Fruit fly (Drosophila melanogaster) whole organism, adult: ENCODE measurements around the gene CG32191.

Source experiments
- CG11617 ChIP-seq: fragments of 200-800 bp; sonication (Bioruptor generic); optimal IDR thresholded peaks from 2 replicates; lab custom pipeline; 2017; ENCODE audit warnings: mild to moderate bottlenecking, missing biosample characterization, missing genetic modification reagents, missing genetic modification characterization
- CG12768 ChIP-seq: fragments of 200-800 bp; sonication (Bioruptor generic); optimal IDR thresholded peaks from 2 replicates; lab custom pipeline; 2017; ENCODE audit warnings: missing biosample characterization, missing genetic modification characterization, mild to moderate bottlenecking, moderate library complexity, missing genetic modification reagents
- CG14711 ChIP-seq: fragments of 200-800 bp; sonication (Bioruptor generic); optimal IDR thresholded peaks from 2 replicates; lab custom pipeline; 2018; ENCODE audit warnings: missing biosample characterization, mild to moderate bottlenecking, missing genetic modification characterization, moderate library complexity
- CG1620 ChIP-seq: fragments of 200-800 bp; sonication (Bioruptor generic); optimal IDR thresholded peaks from 2 replicates; lab custom pipeline; 2016; ENCODE audit warnings: missing biosample characterization, missing genetic modification characterization
- CG33017 ChIP-seq: fragments of 200-800 bp; sonication (Bioruptor generic); optimal IDR thresholded peaks from 2 replicates; lab custom pipeline; 2018; ENCODE audit warnings: missing biosample characterization, mild to moderate bottlenecking, missing genetic modification characterization, moderate library complexity
- CG5204 ChIP-seq: fragments of 200-800 bp; sonication (Bioruptor generic); optimal IDR thresholded peaks from 2 replicates; lab custom pipeline; 2016; ENCODE audit warnings: missing biosample characterization, missing genetic modification characterization
- CG7045 ChIP-seq: fragments of 200-800 bp; sonication (Bioruptor generic); optimal IDR thresholded peaks from 2 replicates; lab custom pipeline; 2017; ENCODE audit warnings: missing biosample characterization, mild to moderate bottlenecking, missing genetic modification characterization
- CG7101 ChIP-seq: fragments of 200-800 bp; sonication (Bioruptor generic); optimal IDR thresholded peaks from 2 replicates; lab custom pipeline; 2018; ENCODE audit warnings: missing biosample characterization, mild to moderate bottlenecking, missing genetic modification characterization, moderate library complexity
- Clk ChIP-seq: fragments of 200-800 bp; sonication (Bioruptor generic); optimal IDR thresholded peaks from 2 replicates; lab custom pipeline; 2017; ENCODE audit warnings: missing biosample characterization, missing genetic modification characterization
- Crg-1 ChIP-seq: fragments of 200-800 bp; sonication (Bioruptor generic); optimal IDR thresholded peaks from 2 replicates; lab custom pipeline; 2016; ENCODE audit warnings: missing biosample characterization, missing genetic modification characterization
- Hr96 ChIP-seq: fragments of 200-800 bp; sonication (Bioruptor generic); optimal IDR thresholded peaks from 2 replicates; lab custom pipeline; 2016; ENCODE audit warnings: missing biosample characterization, missing genetic modification characterization
- Mnt ChIP-seq: fragments of 200-800 bp; sonication (Bioruptor generic); optimal IDR thresholded peaks from 2 replicates; lab custom pipeline; 2016; ENCODE audit warnings: missing biosample characterization, mild to moderate bottlenecking, missing genetic modification characterization
- bab1 ChIP-seq: fragments of 200-800 bp; sonication (Bioruptor generic); optimal IDR thresholded peaks from 3 replicates; lab custom pipeline; 2019; ENCODE audit warnings: missing biosample characterization, mild to moderate bottlenecking, missing genetic modification characterization, moderate library complexity
- cic ChIP-seq: fragments of 200-800 bp; sonication (Bioruptor generic); optimal IDR thresholded peaks from 2 replicates; lab custom pipeline; 2017; ENCODE audit warnings: missing biosample characterization, mild to moderate bottlenecking, missing genetic modification characterization, moderate library complexity
- cnc ChIP-seq, 2 experiments: fragments of >200 bp; optimal IDR thresholded peaks; 2 replicates each; lab custom pipeline; 2017
- kay ChIP-seq: fragments of 200-800 bp; sonication (Bioruptor generic); peaks from one replicate; lab custom pipeline; 2016; ENCODE audit warnings: missing biosample characterization, missing genetic modification characterization, borderline replicate concordance
- ovo ChIP-seq: fragments of 200-800 bp; sonication (Bioruptor generic); optimal IDR thresholded peaks from 2 replicates; lab custom pipeline; 2016; ENCODE audit warnings: missing biosample characterization, missing genetic modification characterization
- pad ChIP-seq: fragments of 200-800 bp; sonication (Bioruptor generic); optimal IDR thresholded peaks from 3 replicates; lab custom pipeline; 2017; ENCODE audit warnings: missing biosample characterization, missing genetic modification characterization, mild to moderate bottlenecking, moderate library complexity, missing genetic modification reagents
- tj ChIP-seq: fragments of 200-800 bp; sonication (Bioruptor generic); optimal IDR thresholded peaks from 3 replicates; lab custom pipeline; 2017; ENCODE audit warnings: missing biosample characterization, mild to moderate bottlenecking, missing genetic modification characterization, moderate library complexity
- toe ChIP-seq: fragments of 200-800 bp; sonication (Bioruptor generic); optimal IDR thresholded peaks from 2 replicates; lab custom pipeline; 2016; ENCODE audit warnings: missing biosample characterization, missing genetic modification characterization

CG32191 gene

dm6 chr3L:17791495-17791894 lies 17.5 kb downstream of the CG32191 start:
- TF ChIP-seq CG14711 (tag; lab: Kevin White, UChicago) = no peak
- TF ChIP-seq pad = no peak
- no peak for TF ChIP-seq Hr96 (GFP tag; lab: Kevin White, UChicago)
- TF ChIP-seq CG5204 (GFP tag; lab: Kevin White, UChicago) = no peak
- TF ChIP-seq toe (GFP tag; lab: Kevin White, UChicago) = no peak
- no peak for TF ChIP-seq CG1620
- no peak for TF ChIP-seq CG7101
- no peak for TF ChIP-seq CG33017 (tag; lab: Kevin White, UChicago)
- no peak for TF ChIP-seq cic (GFP tag; lab: Kevin White, UChicago)
- TF ChIP-seq tj = no peak
- no peak for TF ChIP-seq bab1 (GFP tag; lab: Kevin White, UChicago)
- TF ChIP-seq Mnt (GFP tag; lab: Kevin White, UChicago) = no peak
- TF ChIP-seq Crg-1 = no peak
- no peak for TF ChIP-seq CG12768 (GFP tag; lab: Kevin White, UChicago)
- TF ChIP-seq ovo = no peak
- TF ChIP-seq kay (GFP tag; lab: Kevin White, UChicago) = no peak
- no peak for TF ChIP-seq cnc (optimal IDR thresholded peaks at IDR 0.05; lab: Kevin White, UChicago)
- no peak for TF ChIP-seq Clk

dm6 chr3L:17791467-17791494 lies 17.7 kb downstream of the CG32191 start, which contains the start of gene CG42815:
CG42815 (minus strand) TSS chr3L:17791486.
- no peak for TF ChIP-seq Crg-1
- no peak for TF ChIP-seq tj
- no peak for TF ChIP-seq CG12768 (GFP tag; lab: Kevin White, UChicago)
- no peak for TF ChIP-seq CG1620

- TF ChIP-seq CG14711 (tag; lab: Kevin White, UChicago) = no peak
- TF ChIP-seq Mnt (GFP tag; lab: Kevin White, UChicago) = no peak
- TF ChIP-seq tj = no peak
- TF ChIP-seq CG11617 (GFP tag; lab: Kevin White, UChicago) = no peak
- TF ChIP-seq pad = no peak
- TF ChIP-seq cic (GFP tag; lab: Kevin White, UChicago) = no peak
- no peak for TF ChIP-seq ovo
- TF ChIP-seq CG5204 (GFP tag; lab: Kevin White, UChicago) = no peak
- TF ChIP-seq CG1620 = no peak
- no peak for TF ChIP-seq Crg-1
- no peak for TF ChIP-seq CG12768 (GFP tag; lab: Kevin White, UChicago)
Observed at dm6 chr3L:17791067-17791466, 17.9 kb downstream of the CG32191 start.

- TF ChIP-seq bab1 (GFP tag; lab: Kevin White, UChicago) (no peak), toe (GFP tag; lab: Kevin White, UChicago) (no peak), CG5204 (GFP tag; lab: Kevin White, UChicago) (no peak), CG11617 (GFP tag; lab: Kevin White, UChicago) (no peak), cic (GFP tag; lab: Kevin White, UChicago) (no peak), CG1620 (no peak), CG7045 (GFP tag; lab: Kevin White, UChicago) (no peak), Crg-1 (no peak), Hr96 (GFP tag; lab: Kevin White, UChicago) (no peak), Mnt (GFP tag; lab: Kevin White, UChicago) (no peak), Clk (no peak)
Observed at dm6 chr3L:17763987-17764386, 45.0 kb downstream of the CG32191 start, which contains the start of the genes Adgf-A and Adgf-A2. Adgf-A (minus strand) TSS chr3L:17764158. Adgf-A2 (minus strand) TSS chr3L:17764158.

dm6 chr3L:17759072-17759747 lies 49.7 kb downstream of the CG32191 start, which contains the start of gene CG32181:
CG32181 (plus strand) TSS chr3L:17759697.
- no peak for TF ChIP-seq Hr96 (GFP tag; lab: Kevin White, UChicago)
- no peak for TF ChIP-seq Mnt (GFP tag; lab: Kevin White, UChicago)

- TF ChIP-seq CG7101 = no peak
- no peak for TF ChIP-seq Crg-1
- no peak for TF ChIP-seq CG1620
- TF ChIP-seq CG5204 (GFP tag; lab: Kevin White, UChicago) = no peak
- TF ChIP-seq CG11617 (GFP tag; lab: Kevin White, UChicago) = no peak
- TF ChIP-seq CG12768 (GFP tag; lab: Kevin White, UChicago) = no peak
- no peak for TF ChIP-seq Clk
- TF ChIP-seq CG7045 (GFP tag; lab: Kevin White, UChicago) = no peak
- no peak for TF ChIP-seq pad
- TF ChIP-seq cic (GFP tag; lab: Kevin White, UChicago) = no peak
- no peak for TF ChIP-seq Mnt (GFP tag; lab: Kevin White, UChicago)
- TF ChIP-seq tj = no peak
- no peak for TF ChIP-seq cnc (optimal IDR thresholded peaks at IDR 0.05; lab: Kevin White, UChicago)
- no peak for TF ChIP-seq kay (GFP tag; lab: Kevin White, UChicago)
- no peak for TF ChIP-seq CG33017 (tag; lab: Kevin White, UChicago)
- TF ChIP-seq Hr96 (GFP tag; lab: Kevin White, UChicago) = no peak
- TF ChIP-seq CG14711 (tag; lab: Kevin White, UChicago) = no peak
- no peak for TF ChIP-seq bab1 (GFP tag; lab: Kevin White, UChicago)
Observed at dm6 chr3L:17758084-17758211, 51.0 kb downstream of the CG32191 start, which contains the start of gene CG32182. CG32182 (plus strand) TSS chr3L:17758112.

- TF ChIP-seq kay (GFP tag; lab: Kevin White, UChicago) (peak; percentile 44), CG1620 (no peak)
Observed at dm6 chr3L:17757156-17758083, 51.5 kb downstream of the CG32191 start.
